Worm (Caenorhabditis elegans) whole organism, early embryonic: ENCODE data around the gene ent-1.

Source experiments
- flt-1 ChIP-seq: fragments of 200-800 bp; sonication (Bioruptor generic); IDR thresholded peaks from 2 replicates; pipeline ENCODE4 v1.3.6; 2022; ENCODE audit warnings: missing genetic modification characterization, missing compliant biosample characterization
- scrt-1 ChIP-seq: fragments of 200-800 bp; sonication (Bioruptor generic); IDR thresholded peaks from 2 replicates; pipeline ENCODE4 v1.3.6; 2022; ENCODE audit warnings: missing genetic modification characterization, missing compliant biosample characterization
- tbx-37 ChIP-seq: fragments of 200-800 bp; sonication (Bioruptor generic); conservative IDR thresholded peaks from 2 replicates; pipeline ENCODE4 v1.3.6; 2022; ENCODE audit warnings: missing genetic modification reagents, missing genetic modification characterization, missing compliant biosample characterization

DNA sequence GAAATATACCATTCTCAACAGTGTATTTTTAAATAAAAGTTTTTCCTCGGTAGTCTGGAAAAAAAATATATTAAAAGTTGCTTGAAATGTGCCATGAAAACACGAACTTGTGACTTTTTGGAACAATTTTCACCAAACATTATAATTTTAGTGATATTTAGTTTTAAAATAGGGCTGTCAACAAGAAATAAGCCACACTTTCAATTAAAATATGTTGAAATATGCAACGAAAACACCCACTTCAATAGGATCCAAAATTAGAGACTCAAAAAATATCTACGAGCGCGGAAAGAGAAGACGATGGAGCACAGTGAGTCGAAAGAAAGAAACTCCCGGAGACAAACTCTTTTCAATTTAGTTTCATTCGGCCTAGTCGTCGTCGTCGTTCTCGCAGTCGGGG is 38.2 kb upstream of the ent-1 start, which contains the start of gene ZK792.12:
- no peak for TF ChIP-seq scrt-1
- no peak for TF ChIP-seq tbx-37
- no peak for TF ChIP-seq flt-1 (GFP tag; lab: Robert Waterston, UW)
